Worm (Caenorhabditis elegans) whole organism, L4 larva: Measurements from ENCODE around the gene K05F6.10.

Source experiments
- Y5F2A.4 ChIP-seq: fragments of 200-800 bp; sonication (Bioruptor generic); optimal IDR thresholded peaks from 2 replicates; lab custom pipeline; 2018; ENCODE audit warnings: mild to moderate bottlenecking, missing genetic modification characterization, missing compliant biosample characterization
- ceh-62 ChIP-seq: sonication (generic microtip); optimal IDR thresholded peaks from 2 replicates; lab custom pipeline; 2017; ENCODE audit warnings: missing biosample characterization, missing genetic modification characterization
- dve-1 ChIP-seq: sonication (generic microtip); optimal IDR thresholded peaks from 2 replicates; lab custom pipeline; 2017; ENCODE audit warnings: antibody characterized with exemption, mild to moderate bottlenecking, missing genetic modification characterization, missing compliant biosample characterization; ENCODE audit not compliant: insufficient read depth
- jun-1 ChIP-seq: fragments of 150-350 bp; optimal IDR thresholded peaks from 2 replicates; lab custom pipeline; 2014; ENCODE audit warnings: missing biosample characterization, missing genetic modification reagents, missing genetic modification characterization
- lsy-2 ChIP-seq, 2 experiments: fragments of 150-350 bp in 1 of 2; sonication (generic microtip) in 1 of 2; optimal IDR thresholded peaks; 2 replicates each; lab custom pipeline; 2014 to 2017; ENCODE audit warnings: missing biosample characterization in 2 of 2, missing genetic modification characterization in 2 of 2
- nhr-77 ChIP-seq: fragments of 150-350 bp; optimal IDR thresholded peaks from 2 replicates; lab custom pipeline; 2014; ENCODE audit warnings: missing biosample characterization, missing genetic modification characterization
- saeg-2 ChIP-seq: fragments of 200-800 bp; sonication (Bioruptor generic); IDR thresholded peaks from 2 replicates; pipeline ENCODE4 v1.3.6; 2022; ENCODE audit warnings: missing genetic modification reagents, missing genetic modification characterization, missing compliant biosample characterization

- TF ChIP-seq ceh-62 (tag; lab: Kevin White, UChicago) (no peak), saeg-2 (GFP tag; lab: Robert Waterston, UW) (no peak), nhr-77 (tag; lab: Kevin White, UChicago) (no peak), lsy-2 (tag; optimal IDR thresholded peaks at IDR 0.05; lab: Kevin White, UChicago) (no peak), dve-1 (tag; lab: Kevin White, UChicago) (no peak), jun-1 (no peak), Y5F2A.4 (no peak)
Measured at ce11 chrII:1584140-1584539, 8.2 kb upstream of the K05F6.10 start, which contains the start of gene clec-21.
